Fruit fly (Drosophila melanogaster) whole organism, embryonic: Measurements from ENCODE around the gene CG33191.

Source experiments
- Bdp1 ChIP-seq: fragments of 200-800 bp; sonication (Bioruptor generic); optimal IDR thresholded peaks from 3 replicates; lab custom pipeline; 2016; ENCODE audit warnings: missing biosample characterization, missing genetic modification characterization
- CG10431 ChIP-seq: fragments of 200-800 bp; sonication (Bioruptor generic); optimal IDR thresholded peaks from 3 replicates; lab custom pipeline; 2018; ENCODE audit warnings: missing biosample characterization, mild to moderate bottlenecking, missing genetic modification characterization
- CG11723 ChIP-seq: fragments of 200-800 bp; sonication (Bioruptor generic); optimal IDR thresholded peaks from 2 replicates; lab custom pipeline; 2017; ENCODE audit warnings: missing biosample characterization, mild to moderate bottlenecking, missing genetic modification characterization
- CG12219 ChIP-seq: fragments of 200-800 bp; sonication (Bioruptor generic); optimal IDR thresholded peaks from 3 replicates; lab custom pipeline; 2018; ENCODE audit warnings: missing biosample characterization, mild to moderate bottlenecking, missing genetic modification characterization
- CG1233 ChIP-seq: fragments of 200-800 bp; sonication (Bioruptor generic); optimal IDR thresholded peaks from 4 replicates; lab custom pipeline; 2018; ENCODE audit warnings: missing biosample characterization, mild to moderate bottlenecking, missing genetic modification characterization
- CG1792 ChIP-seq: fragments of 200-800 bp; sonication (Bioruptor generic); optimal IDR thresholded peaks from 2 replicates; lab custom pipeline; 2016; ENCODE audit warnings: missing biosample characterization, missing genetic modification characterization
- CG30403 ChIP-seq: fragments of 200-800 bp; sonication (Bioruptor generic); optimal IDR thresholded peaks from 3 replicates; lab custom pipeline; 2016; ENCODE audit warnings: missing biosample characterization, missing genetic modification characterization
- CG31388 ChIP-seq: fragments of 200-800 bp; sonication (Bioruptor generic); optimal IDR thresholded peaks from 2 replicates; lab custom pipeline; 2016; ENCODE audit warnings: missing biosample characterization, missing genetic modification characterization
- CG3281 ChIP-seq: fragments of 200-800 bp; sonication (Bioruptor generic); optimal IDR thresholded peaks from 3 replicates; lab custom pipeline; 2017; ENCODE audit warnings: missing biosample characterization, mild to moderate bottlenecking, missing genetic modification characterization
- CG3726 ChIP-seq: fragments of 200-800 bp; sonication (Bioruptor generic); IDR thresholded peaks from 3 replicates; pipeline ENCODE4, ENCODE4 v1.3.6; 2022; ENCODE audit warnings: missing biosample characterization, missing genetic modification characterization
- CG4282 ChIP-seq: fragments of 200-800 bp; sonication (Bioruptor generic); optimal IDR thresholded peaks from 2 replicates; lab custom pipeline; 2016; ENCODE audit warnings: missing biosample characterization, missing genetic modification characterization
- CG6765 ChIP-seq: fragments of 200-800 bp; sonication (Bioruptor generic); optimal IDR thresholded peaks from 3 replicates; lab custom pipeline; 2017; ENCODE audit warnings: missing biosample characterization, mild to moderate bottlenecking, missing genetic modification characterization
- CG8765 ChIP-seq: fragments of 200-800 bp; sonication (Bioruptor generic); IDR thresholded peaks from 2 replicates; pipeline ENCODE4 v1.3.6; 2022; ENCODE audit warnings: missing biosample characterization, missing genetic modification characterization
- CoRest ChIP-seq: fragments of 200-800 bp; sonication (Bioruptor generic); optimal IDR thresholded peaks from 3 replicates; lab custom pipeline; 2018; ENCODE audit warnings: missing biosample characterization, mild to moderate bottlenecking, missing genetic modification characterization, moderate library complexity
- Dll ChIP-seq: fragments of 200-800 bp; sonication (Bioruptor generic); IDR thresholded peaks from 4 replicates; pipeline ENCODE4 v1.3.6; 2022; ENCODE audit warnings: missing biosample characterization, missing genetic modification characterization; ENCODE audit not compliant: partially characterized antibody
- E2f1 ChIP-seq: fragments of 200-800 bp; sonication (Bioruptor generic); IDR thresholded peaks from 2 replicates; pipeline ENCODE4 v1.3.6; 2022; ENCODE audit warnings: missing biosample characterization, missing genetic modification characterization
- Fer1 ChIP-seq: fragments of 200-800 bp; sonication (Bioruptor generic); optimal IDR thresholded peaks from 2 replicates; lab custom pipeline; 2017; ENCODE audit warnings: missing biosample characterization, mild to moderate bottlenecking, missing genetic modification characterization
- Gsc ChIP-seq: fragments of 200-800 bp; sonication (Bioruptor generic); IDR thresholded peaks from 2 replicates; pipeline ENCODE4 v1.3.6; 2022; ENCODE audit warnings: missing biosample characterization, missing genetic modification characterization
- Gug ChIP-seq: fragments of 200-800 bp; sonication (Bioruptor generic); IDR thresholded peaks from 4 replicates; pipeline ENCODE4 v1.3.6; 2022; ENCODE audit warnings: missing biosample characterization, missing genetic modification characterization
- HHEX ChIP-seq: fragments of 200-800 bp; sonication (Bioruptor generic); optimal IDR thresholded peaks from 3 replicates; lab custom pipeline; 2017; ENCODE audit warnings: missing biosample characterization, mild to moderate bottlenecking, missing genetic modification characterization, missing genetic modification reagents
- HLH3B ChIP-seq: fragments of 200-800 bp; sonication (Bioruptor generic); IDR thresholded peaks from 2 replicates; pipeline ENCODE4 v1.3.6; 2022; ENCODE audit warnings: missing biosample characterization, missing genetic modification characterization
- Hr78 ChIP-seq, 2 experiments: fragments of 200-800 bp in 1 of 2; fragments of >200 bp in 1 of 2; sonication (Bioruptor generic) in 1 of 2; optimal IDR thresholded peaks; 2 replicates each; lab custom pipeline; 2017 to 2019; ENCODE audit warnings: missing biosample characterization in 2 of 2, missing genetic modification characterization in 2 of 2, mild to moderate bottlenecking in 1 of 2, moderate library complexity in 1 of 2
- NC2α ChIP-seq: fragments of 200-800 bp; sonication (Bioruptor generic); optimal IDR thresholded peaks from 2 replicates; lab custom pipeline; 2016; ENCODE audit warnings: missing biosample characterization, missing genetic modification characterization
- Nf-YB ChIP-seq: fragments of 200-800 bp; sonication (Bioruptor generic); optimal IDR thresholded peaks from 3 replicates; lab custom pipeline; 2019; ENCODE audit warnings: missing biosample characterization, mild to moderate bottlenecking, missing genetic modification characterization, moderate library complexity
- Nf-YC ChIP-seq: fragments of 200-800 bp; optimal IDR thresholded peaks from 3 replicates; lab custom pipeline; 2019; ENCODE audit warnings: missing biosample characterization, mild to moderate bottlenecking, missing genetic modification characterization, moderate library complexity
- Oaz ChIP-seq: fragments of 200-800 bp; sonication (Bioruptor generic); IDR thresholded peaks from 2 replicates; pipeline ENCODE4 v1.3.6; 2022; ENCODE audit warnings: missing biosample characterization, missing genetic modification characterization
- Stat92E ChIP-seq, 3 experiments: fragments of >200 bp in 2 of 3; fragments of 200-800 bp in 1 of 3; sonication (Bioruptor generic) in 1 of 3; optimal IDR thresholded peaks; 2 replicates each; lab custom pipeline; 2017 to 2019; ENCODE audit warnings: missing biosample characterization in 3 of 3, missing genetic modification characterization in 3 of 3, mild to moderate bottlenecking in 1 of 3, moderate library complexity in 1 of 3
- YL-1 ChIP-seq: fragments of 200-800 bp; sonication (Bioruptor generic); optimal IDR thresholded peaks from 3 replicates; lab custom pipeline; 2017; ENCODE audit warnings: missing biosample characterization, mild to moderate bottlenecking, missing genetic modification characterization
- ac ChIP-seq: fragments of 200-800 bp; sonication (Bioruptor generic); optimal IDR thresholded peaks from 3 replicates; lab custom pipeline; 2017; ENCODE audit warnings: missing biosample characterization, mild to moderate bottlenecking, missing genetic modification characterization
- ap ChIP-seq: fragments of 200-800 bp; sonication (Bioruptor generic); IDR thresholded peaks from 2 replicates; pipeline ENCODE4 v1.3.6; 2022; ENCODE audit warnings: missing biosample characterization, missing genetic modification characterization
- ase ChIP-seq: fragments of 200-800 bp; sonication (Bioruptor generic); IDR thresholded peaks from 3 replicates; pipeline ENCODE4 v1.3.6; 2022; ENCODE audit warnings: missing biosample characterization, missing genetic modification characterization
- bab2 ChIP-seq: fragments of 200-800 bp; sonication (Bioruptor generic); optimal IDR thresholded peaks from 2 replicates; lab custom pipeline; 2016; ENCODE audit warnings: missing biosample characterization, missing genetic modification characterization
- dan ChIP-seq: fragments of 200-800 bp; sonication (Bioruptor generic); IDR thresholded peaks from 2 replicates; pipeline ENCODE4 v1.3.6; 2022; ENCODE audit warnings: missing biosample characterization, missing genetic modification characterization
- dysf ChIP-seq: fragments of 200-800 bp; sonication (Bioruptor generic); IDR thresholded peaks from 3 replicates; pipeline ENCODE4 v1.3.6; 2022; ENCODE audit warnings: missing biosample characterization, missing genetic modification characterization
- eyg ChIP-seq: fragments of 200-800 bp; sonication (Bioruptor generic); optimal IDR thresholded peaks from 3 replicates; lab custom pipeline; 2016; ENCODE audit warnings: missing biosample characterization, missing genetic modification characterization
- fd64A ChIP-seq: fragments of 200-800 bp; sonication (Bioruptor generic); optimal IDR thresholded peaks from 3 replicates; lab custom pipeline; 2018; ENCODE audit warnings: missing biosample characterization, mild to moderate bottlenecking, missing genetic modification characterization
- gce ChIP-seq: fragments of 200-800 bp; sonication (Bioruptor generic); IDR thresholded peaks from 3 replicates; pipeline ENCODE4 v1.3.6; 2022; ENCODE audit warnings: missing biosample characterization, missing genetic modification characterization
- gsb ChIP-seq: fragments of 200-800 bp; sonication (Bioruptor generic); IDR thresholded peaks from 2 replicates; pipeline ENCODE4 v1.3.6; 2022; ENCODE audit warnings: missing biosample characterization, missing genetic modification characterization
- hbn ChIP-seq: fragments of 200-800 bp; sonication (Bioruptor generic); IDR thresholded peaks from 2 replicates; pipeline ENCODE4 v1.3.6; 2022; ENCODE audit warnings: missing biosample characterization, missing genetic modification characterization; ENCODE audit not compliant: partially characterized antibody
- kah ChIP-seq: fragments of 200-800 bp; sonication (Bioruptor generic); optimal IDR thresholded peaks from 2 replicates; lab custom pipeline; 2018; ENCODE audit warnings: missing biosample characterization, mild to moderate bottlenecking, missing genetic modification characterization
- luna ChIP-seq: fragments of 200-800 bp; sonication (Bioruptor generic); optimal IDR thresholded peaks from 2 replicates; lab custom pipeline; 2016; ENCODE audit warnings: missing biosample characterization, missing genetic modification characterization
- maf-S ChIP-seq: fragments of 200-800 bp; sonication (Bioruptor generic); optimal IDR thresholded peaks from 2 replicates; lab custom pipeline; 2016; ENCODE audit warnings: missing biosample characterization, missing genetic modification characterization
- org-1 ChIP-seq: fragments of 200-800 bp; sonication (Bioruptor generic); optimal IDR thresholded peaks from 2 replicates; lab custom pipeline; 2017; ENCODE audit warnings: missing biosample characterization, missing genetic modification characterization
- p53 ChIP-seq: fragments of 200-800 bp; sonication (Bioruptor generic); optimal IDR thresholded peaks from 2 replicates; lab custom pipeline; 2016; ENCODE audit warnings: missing biosample characterization, missing genetic modification characterization
- pb ChIP-seq: fragments of 200-800 bp; sonication (Bioruptor generic); optimal IDR thresholded peaks from 3 replicates; lab custom pipeline; 2016; ENCODE audit warnings: missing biosample characterization, missing genetic modification characterization
- psq ChIP-seq: fragments of 200-800 bp; sonication (Bioruptor generic); optimal IDR thresholded peaks from 2 replicates; lab custom pipeline; 2017; ENCODE audit warnings: missing biosample characterization, missing genetic modification characterization
- sisA ChIP-seq: fragments of 200-800 bp; sonication (Bioruptor generic); IDR thresholded peaks from 2 replicates; pipeline ENCODE4 v1.3.6; 2022; ENCODE audit warnings: missing biosample characterization, missing genetic modification characterization
- slbo ChIP-seq: fragments of 200-800 bp; sonication (Bioruptor generic); IDR thresholded peaks from 2 replicates; pipeline ENCODE4 v1.3.6; 2022; ENCODE audit warnings: missing biosample characterization, missing genetic modification characterization
- sr ChIP-seq: fragments of 200-800 bp; sonication (Bioruptor generic); IDR thresholded peaks from 3 replicates; pipeline ENCODE4 v1.3.6; 2022; ENCODE audit warnings: missing biosample characterization, missing genetic modification characterization
- wdn ChIP-seq: fragments of 200-800 bp; sonication (Bioruptor generic); IDR thresholded peaks from 2 replicates; pipeline ENCODE4 v1.3.6; 2022; ENCODE audit warnings: missing biosample characterization, missing genetic modification characterization
- zfh2 ChIP-seq: fragments of 200-800 bp; sonication (Bioruptor generic); optimal IDR thresholded peaks from 2 replicates; lab custom pipeline; 2016; ENCODE audit warnings: missing biosample characterization, missing genetic modification characterization

CG33191 gene

dm6 chr3R:8731597-8732263 is 48.0 kb downstream of the CG33191 start, which contains the start of the genes M1BP and CG8202 (continued):
- TF ChIP-seq CG3281 (GFP tag; lab: Kevin White, UChicago) (peak; percentile 93), CG11723 (peak; percentile 87), Gsc (no peak; the same call in 1 of the 2 replicates), CG12219 (GFP tag; lab: Kevin White, UChicago) (peak; percentile 53), ac (peak; percentile 74), YL-1 (peak; percentile 85), HHEX (GFP tag; lab: Kevin White, UChicago) (peak; percentile 86), gsb (GFP tag; lab: Robert Waterston, UW) (0 out of 2 replicates have a peak, but pooled peaks have one; percentile 37), CG1792 (GFP tag; lab: Kevin White, UChicago) (peak; percentile 31), p53 (GFP tag; lab: Kevin White, UChicago) (no peak), Hr78 (GFP tag; optimal IDR thresholded peaks at IDR 0.05; lab: Kevin White, UChicago) (no peak), Oaz (no peak), Nf-YC (peak; percentile 88), pb (GFP tag; lab: Kevin White, UChicago) (no peak), dysf (GFP tag; lab: Robert Waterston, UW) (peak; percentile 88), CG8765 (GFP tag; lab: Robert Waterston, UW) (peak; percentile 53), psq (peak; percentile 67), slbo (GFP tag; lab: Robert Waterston, UW) (peak; percentile 85), CG30403 (GFP tag; lab: Kevin White, UChicago) (peak; percentile 90), CoRest (tag; lab: Kevin White, UChicago) (peak; percentile 97), dan (GFP tag; lab: Robert Waterston, UW) (no peak), bab2 (GFP tag; lab: Kevin White, UChicago) (peak; percentile 55), CG10431 (peak; percentile 80), E2f1 (GFP tag; lab: Robert Waterston, UW) (peak; percentile 73; the same call in 1 of the 2 replicates), HLH3B (GFP tag; lab: Robert Waterston, UW) (peak; percentile 58), org-1 (GFP tag; lab: Kevin White, UChicago) (peak; percentile 71), kah (GFP tag; lab: Kevin White, UChicago) (peak; percentile 85), Nf-YB (GFP tag; lab: Kevin White, UChicago) (peak; percentile 85), sr (no peak), sisA (GFP tag; lab: Robert Waterston, UW) (peak; percentile 76), ase (GFP tag; lab: Robert Waterston, UW) (peak; percentile 52; the same call in 1 of the 3 replicates), luna (GFP tag; lab: Kevin White, UChicago) (no peak), Fer1 (GFP tag; lab: Kevin White, UChicago) (peak; percentile 91), ap (GFP tag; lab: Robert Waterston, UW) (peak; percentile 47; the same call in 1 of the 2 replicates), hbn (GFP tag; lab: Robert Waterston, UW) (no peak), CG1233 (peak; percentile 96), eyg (GFP tag; lab: Kevin White, UChicago) (no peak), Gug (GFP tag; lab: Robert Waterston, UW) (peak; percentile 75), Dll (GFP tag; lab: Robert Waterston, UW) (no peak), zfh2 (GFP tag; lab: Kevin White, UChicago) (peak; percentile 53), wdn (GFP tag; lab: Robert Waterston, UW) (peak; percentile 53), Stat92E (GFP tag; optimal IDR thresholded peaks at IDR 0.05; lab: Kevin White, UChicago) (no peak), gce (GFP tag; lab: Robert Waterston, UW) (no peak), Bdp1 (GFP tag; lab: Kevin White, UChicago) (no peak), CG3726 (GFP tag; lab: Robert Waterston, UW) (no peak), CG31388 (GFP tag; lab: Kevin White, UChicago) (peak; percentile 67), maf-S (no peak), CG6765 (GFP tag; lab: Kevin White, UChicago) (peak; percentile 87), fd64A (GFP tag; lab: Kevin White, UChicago) (peak; percentile 18), NC2α (GFP tag; lab: Kevin White, UChicago) (no peak), CG4282 (no peak)
